Worm (Caenorhabditis elegans) whole organism, L3 larva: ENCODE results near the gene sid-1.

Source experiments
- aly-2 ChIP-seq: fragments of 150-350 bp; optimal IDR thresholded peaks from 2 replicates; lab custom pipeline; 2014; ENCODE audit warnings: missing biosample characterization, missing genetic modification characterization
- mml-1 ChIP-seq: fragments of 150-350 bp; sonication (generic microtip); optimal IDR thresholded peaks from 3 replicates; lab custom pipeline; 2014; ENCODE audit warnings: missing biosample characterization, missing genetic modification characterization

- TF ChIP-seq aly-2 (tag; lab: Kevin White, UChicago) (no peak), mml-1 (tag; lab: Kevin White, UChicago) (no peak)
These were observed 9.1 kb upstream of the sid-1 start, which contains the start of gene ugt-63 for ce11 chrV:5110684-5111083.
